Fruit fly (Drosophila melanogaster) whole organism, embryonic: ENCODE data around the gene CG42514.

Experiments used
- CG10366 ChIP-seq: fragments of 200-800 bp; sonication (Bioruptor generic); IDR thresholded peaks from 2 replicates; pipeline ENCODE4 v1.3.6; 2022; ENCODE audit warnings: missing biosample characterization, missing genetic modification characterization
- CG11504 ChIP-seq: fragments of 200-800 bp; sonication (Bioruptor generic); optimal IDR thresholded peaks from 3 replicates; lab custom pipeline; 2019; ENCODE audit warnings: missing biosample characterization, mild to moderate bottlenecking, missing genetic modification characterization, moderate library complexity
- CG11695 ChIP-seq: fragments of 200-800 bp; sonication (Bioruptor generic); IDR thresholded peaks from 3 replicates; pipeline ENCODE4 v1.3.6; 2022; ENCODE audit warnings: missing biosample characterization, missing genetic modification characterization
- CG13624 ChIP-seq: fragments of 200-800 bp; sonication (Bioruptor generic); optimal IDR thresholded peaks from 2 replicates; lab custom pipeline; 2016; ENCODE audit warnings: missing biosample characterization, missing genetic modification characterization
- CG15073 ChIP-seq: fragments of 200-800 bp; sonication (Bioruptor generic); optimal IDR thresholded peaks from 2 replicates; lab custom pipeline; 2016; ENCODE audit warnings: missing biosample characterization, missing genetic modification characterization
- CG16779 ChIP-seq: fragments of 200-800 bp; sonication (Bioruptor generic); IDR thresholded peaks from 2 replicates; pipeline ENCODE4 v1.3.6; 2022; ENCODE audit warnings: missing biosample characterization, missing genetic modification characterization
- CG17385 ChIP-seq: fragments of 200-800 bp; sonication (Bioruptor generic); optimal IDR thresholded peaks from 3 replicates; lab custom pipeline; 2018; ENCODE audit warnings: missing biosample characterization, mild to moderate bottlenecking, missing genetic modification characterization
- CG18476 ChIP-seq: fragments of 200-800 bp; sonication (Bioruptor generic); optimal IDR thresholded peaks from 2 replicates; lab custom pipeline; 2016; ENCODE audit warnings: missing biosample characterization, mild to moderate bottlenecking, missing genetic modification characterization
- CG2199 ChIP-seq: fragments of 200-800 bp; sonication (Bioruptor generic); IDR thresholded peaks from 3 replicates; pipeline ENCODE4 v1.3.6; 2022; ENCODE audit warnings: missing biosample characterization, missing genetic modification characterization
- CG2678 ChIP-seq: fragments of 200-800 bp; sonication (Bioruptor generic); optimal IDR thresholded peaks from 3 replicates; lab custom pipeline; 2019; ENCODE audit warnings: missing biosample characterization, mild to moderate bottlenecking, missing genetic modification characterization, moderate library complexity
- CG2712 ChIP-seq: fragments of 200-800 bp; optimal IDR thresholded peaks from 3 replicates; lab custom pipeline; 2019; ENCODE audit warnings: missing biosample characterization, mild to moderate bottlenecking, missing genetic modification characterization, moderate library complexity
- CG32767 ChIP-seq: fragments of 200-800 bp; sonication (Bioruptor generic); IDR thresholded peaks from 2 replicates; pipeline ENCODE4 v1.3.6; 2022; ENCODE audit warnings: missing biosample characterization, missing genetic modification characterization
- CG34422 ChIP-seq: fragments of 200-800 bp; sonication (Bioruptor generic); IDR thresholded peaks from 3 replicates; pipeline ENCODE4 v1.3.6; 2022; ENCODE audit warnings: missing biosample characterization, missing genetic modification characterization
- CG8924 ChIP-seq: fragments of 200-800 bp; optimal IDR thresholded peaks from 3 replicates; lab custom pipeline; 2019; ENCODE audit warnings: missing biosample characterization, mild to moderate bottlenecking, missing genetic modification characterization, moderate library complexity
- D19A ChIP-seq: fragments of 200-800 bp; optimal IDR thresholded peaks from 3 replicates; lab custom pipeline; 2019; ENCODE audit warnings: missing biosample characterization, mild to moderate bottlenecking, missing genetic modification characterization, moderate library complexity
- D19B ChIP-seq: fragments of 200-800 bp; sonication (Bioruptor generic); optimal IDR thresholded peaks from 2 replicates; lab custom pipeline; 2017; ENCODE audit warnings: missing biosample characterization, mild to moderate bottlenecking, missing genetic modification characterization
- Fer2 ChIP-seq: fragments of 200-800 bp; sonication (Bioruptor generic); optimal IDR thresholded peaks from 2 replicates; lab custom pipeline; 2018; ENCODE audit warnings: missing biosample characterization, mild to moderate bottlenecking, missing genetic modification characterization, moderate library complexity
- HLHmδ ChIP-seq: fragments of 200-800 bp; sonication (Bioruptor generic); optimal IDR thresholded peaks from 2 replicates; lab custom pipeline; 2018; ENCODE audit warnings: missing biosample characterization, mild to moderate bottlenecking, missing genetic modification characterization, moderate library complexity
- Hmr ChIP-seq: fragments of 200-800 bp; sonication (Bioruptor generic); optimal IDR thresholded peaks from 3 replicates; lab custom pipeline; 2017; ENCODE audit warnings: mild to moderate bottlenecking, missing biosample characterization, missing genetic modification reagents, missing genetic modification characterization
- Med ChIP-seq: fragments of 200-800 bp; sonication (Bioruptor generic); peaks from one replicate; lab custom pipeline; 2016; ENCODE audit warnings: missing biosample characterization, missing genetic modification characterization, mild to moderate bottlenecking, inconsistent platforms, moderate library complexity
- PHDP ChIP-seq: fragments of 200-800 bp; sonication (Bioruptor generic); optimal IDR thresholded peaks from 3 replicates; lab custom pipeline; 2018; ENCODE audit warnings: missing biosample characterization, mild to moderate bottlenecking, missing genetic modification characterization, moderate library complexity
- Taf1 ChIP-seq: fragments of 200-800 bp; sonication (Bioruptor generic); IDR thresholded peaks from 2 replicates; pipeline ENCODE4 v1.3.6; 2022; ENCODE audit warnings: missing biosample characterization, missing genetic modification characterization
- abd-A ChIP-seq: fragments of 200-800 bp; sonication (Bioruptor generic); optimal IDR thresholded peaks from 3 replicates; lab custom pipeline; 2019; ENCODE audit warnings: missing biosample characterization, mild to moderate bottlenecking, missing genetic modification characterization, moderate library complexity
- bcd ChIP-seq: fragments of 200-800 bp; sonication (Bioruptor generic); optimal IDR thresholded peaks from 2 replicates; lab custom pipeline; 2017; ENCODE audit warnings: missing biosample characterization, mild to moderate bottlenecking, missing genetic modification characterization
- chinmo ChIP-seq: fragments of 200-800 bp; sonication (Bioruptor generic); IDR thresholded peaks from 4 replicates; pipeline ENCODE4 v1.3.6; 2022; ENCODE audit warnings: missing biosample characterization, missing genetic modification characterization; ENCODE audit not compliant: partially characterized antibody
- corto ChIP-seq: fragments of 200-800 bp; sonication (Bioruptor generic); optimal IDR thresholded peaks from 2 replicates; lab custom pipeline; 2016; ENCODE audit warnings: missing biosample characterization, mild to moderate bottlenecking, missing genetic modification characterization, moderate library complexity
- dm ChIP-seq: fragments of 200-800 bp; sonication (Bioruptor generic); optimal IDR thresholded peaks from 3 replicates; lab custom pipeline; 2016; ENCODE audit warnings: missing biosample characterization, missing genetic modification characterization
- dmrt11E ChIP-seq: fragments of 200-800 bp; sonication (Bioruptor generic); optimal IDR thresholded peaks from 3 replicates; lab custom pipeline; 2018; ENCODE audit warnings: missing biosample characterization, mild to moderate bottlenecking, missing genetic modification characterization, moderate library complexity
- ems ChIP-seq: fragments of 200-800 bp; sonication (Bioruptor generic); optimal IDR thresholded peaks from 3 replicates; lab custom pipeline; 2016; ENCODE audit warnings: missing biosample characterization, missing genetic modification characterization
- gem ChIP-seq: fragments of 200-800 bp; sonication (Bioruptor generic); optimal IDR thresholded peaks from 2 replicates; lab custom pipeline; 2019; ENCODE audit warnings: missing biosample characterization, mild to moderate bottlenecking, missing genetic modification characterization, moderate library complexity
- hkb ChIP-seq, 2 experiments: fragments of 200-800 bp in 1 of 2; fragments of >200 bp in 1 of 2; sonication (Bioruptor generic) in 1 of 2; IDR thresholded peaks in 1 of 2; optimal IDR thresholded peaks in 1 of 2; 2 replicates each; pipeline versions ENCODE4 v1.3.6 to Lab custom; 2017 to 2022; ENCODE audit warnings: missing biosample characterization in 1 of 2, missing genetic modification characterization in 1 of 2
- lbe ChIP-seq: fragments of 200-800 bp; sonication (Bioruptor generic); optimal IDR thresholded peaks from 2 replicates; lab custom pipeline; 2016; ENCODE audit warnings: missing biosample characterization, mild to moderate bottlenecking, missing genetic modification characterization
- lmd ChIP-seq: fragments of 200-800 bp; sonication (Bioruptor generic); IDR thresholded peaks from 2 replicates; pipeline ENCODE4 v1.3.6; 2022; ENCODE audit warnings: missing biosample characterization, missing genetic modification characterization
- lola ChIP-seq, 3 experiments: fragments of >200 bp in 2 of 3; fragments of 200-800 bp in 1 of 3; sonication (Bioruptor generic) in 1 of 3; optimal IDR thresholded peaks; 2 replicates each; lab custom pipeline; 2017 to 2019; ENCODE audit warnings: missing biosample characterization in 3 of 3, missing genetic modification characterization in 3 of 3, mild to moderate bottlenecking in 1 of 3, moderate library complexity in 1 of 3
- nom ChIP-seq: fragments of 200-800 bp; sonication (Bioruptor generic); optimal IDR thresholded peaks from 2 replicates; lab custom pipeline; 2017; ENCODE audit warnings: missing biosample characterization, missing genetic modification characterization, mild to moderate bottlenecking, moderate library complexity, missing genetic modification reagents
- phol ChIP-seq: fragments of 200-800 bp; sonication (Bioruptor generic); optimal IDR thresholded peaks from 3 replicates; lab custom pipeline; 2018; ENCODE audit warnings: missing biosample characterization, mild to moderate bottlenecking, missing genetic modification characterization, moderate library complexity
- ranshi ChIP-seq: fragments of 200-800 bp; sonication (Bioruptor generic); IDR thresholded peaks from 2 replicates; pipeline ENCODE4 v1.3.6; 2022; ENCODE audit warnings: missing biosample characterization, missing genetic modification characterization
- sens ChIP-seq: fragments of 200-800 bp; sonication (Bioruptor generic); peaks from one replicate; lab custom pipeline; 2016; ENCODE audit warnings: missing biosample characterization, missing genetic modification characterization
- seq ChIP-seq: fragments of 200-800 bp; sonication (Bioruptor generic); IDR thresholded peaks from 2 replicates; pipeline ENCODE4 v1.3.6; 2022; ENCODE audit warnings: missing biosample characterization, missing genetic modification characterization
- so ChIP-seq: fragments of 200-800 bp; sonication (Bioruptor generic); IDR thresholded peaks from 3 replicates; pipeline ENCODE4 v1.3.6; 2022; ENCODE audit warnings: missing biosample characterization, missing genetic modification characterization
- sqz ChIP-seq: fragments of 200-800 bp; sonication (Bioruptor generic); optimal IDR thresholded peaks from 3 replicates; lab custom pipeline; 2018; ENCODE audit warnings: missing biosample characterization, mild to moderate bottlenecking, missing genetic modification characterization
- stc ChIP-seq: fragments of 200-800 bp; sonication (Bioruptor generic); IDR thresholded peaks from 2 replicates; pipeline ENCODE4 v1.3.6; 2022; ENCODE audit warnings: missing biosample characterization, missing genetic modification characterization
- wek ChIP-seq: fragments of 200-800 bp; sonication (Bioruptor generic); optimal IDR thresholded peaks from 3 replicates; lab custom pipeline; 2018; ENCODE audit warnings: missing biosample characterization, mild to moderate bottlenecking, missing genetic modification characterization, moderate library complexity
- zen ChIP-seq: fragments of 200-800 bp; sonication (Bioruptor generic); optimal IDR thresholded peaks from 3 replicates; lab custom pipeline; 2018; ENCODE audit warnings: missing biosample characterization, mild to moderate bottlenecking, missing genetic modification characterization, moderate library complexity
- zfh1 ChIP-seq: fragments of 200-800 bp; sonication (Bioruptor generic); IDR thresholded peaks from 3 replicates; pipeline ENCODE4 v1.3.6; 2022; ENCODE audit warnings: missing biosample characterization, missing genetic modification characterization

Gene CG42514

dm6 chr3L:16478608-16479203 lies 17.3 kb downstream of the CG42514 start (continued):
- no peak for TF ChIP-seq wek
- TF ChIP-seq PHDP, result no peak
- no peak for TF ChIP-seq CG16779
- TF ChIP-seq zen (tag; lab: Kevin White, UChicago), result no peak
- TF ChIP-seq Taf1 (GFP tag; lab: Robert Waterston, UW), result no peak
- no peak for TF ChIP-seq ranshi
- no peak for TF ChIP-seq bcd (GFP tag; lab: Kevin White, UChicago)
- no peak for TF ChIP-seq CG11695 (GFP tag; lab: Robert Waterston, UW)
- TF ChIP-seq abd-A (tag; lab: Kevin White, UChicago), result peak; percentile 9
- no peak for TF ChIP-seq Fer2 (tag; lab: Kevin White, UChicago)
- peak; percentile 48 for TF ChIP-seq D19B (GFP tag; lab: Kevin White, UChicago)
- TF ChIP-seq so, result 0 out of 3 replicates have a peak, but pooled peaks have one; percentile 27

dm6 chr3L:16477730-16478129 lies 18.3 kb downstream of the CG42514 start:
- peak; percentile 33 for TF ChIP-seq sqz (GFP tag; lab: Kevin White, UChicago)
- TF ChIP-seq Hmr (GFP tag; lab: Kevin White, UChicago), result peak; percentile 10
- TF ChIP-seq seq (GFP tag; lab: Robert Waterston, UW), result 0 out of 2 replicates have a peak, but pooled peaks have one; percentile 26
- TF ChIP-seq sens (GFP tag; lab: Kevin White, UChicago), result peak; percentile 63
- TF ChIP-seq nom (GFP tag; lab: Kevin White, UChicago), result peak; percentile 9
- no peak for TF ChIP-seq CG18476 (GFP tag; lab: Kevin White, UChicago)
- 0 out of 3 replicates have a peak, but pooled peaks have one; percentile 18 for TF ChIP-seq CG34422 (GFP tag; lab: Robert Waterston, UW)
- no peak for TF ChIP-seq hkb (optimal IDR thresholded peaks at IDR 0.05; lab: Kevin White, UChicago)
- TF ChIP-seq hkb (GFP tag; IDR thresholded peaks at IDR 0.05; lab: Robert Waterston, UW), result peak; percentile 39; the same call in 1 of the 2 replicates
- TF ChIP-seq stc, result peak; percentile 23; the same call in 1 of the 2 replicates
- peak; percentile 45 for TF ChIP-seq Med
- TF ChIP-seq zfh1, result 0 out of 3 replicates have a peak, but pooled peaks have one; percentile 26
- no peak for TF ChIP-seq lmd (GFP tag; lab: Robert Waterston, UW)
- TF ChIP-seq CG17385 (GFP tag; lab: Kevin White, UChicago), result peak; percentile 31
- TF ChIP-seq CG13624 (GFP tag; lab: Kevin White, UChicago), result no peak
- 0 out of 4 replicates have a peak, but pooled peaks have one; percentile 20 for TF ChIP-seq chinmo

dm6 chr3L:16477134-16477702 lies 18.8 kb downstream of the CG42514 start:
- peak; percentile 71; the same call in 1 of the 3 replicates for TF ChIP-seq CG2199
- peak; percentile 92 for TF ChIP-seq CG11504 (tag; lab: Kevin White, UChicago)
- no peak for TF ChIP-seq seq (GFP tag; lab: Robert Waterston, UW)
- TF ChIP-seq, all 482 proteins: peak for 2

dm6 chr3L:16476709-16477119 lies 19.3 kb downstream of the CG42514 start:
- peak; percentile 9 for TF ChIP-seq CG8924
- peak in 1 of 3 experiments; percentile 38 for TF ChIP-seq lola (GFP tag; optimal IDR thresholded peaks at IDR 0.05; lab: Kevin White, UChicago)
- peak; percentile 15 for TF ChIP-seq phol (tag; lab: Kevin White, UChicago)
- TF ChIP-seq gem (tag; lab: Kevin White, UChicago), result peak; percentile 54
- TF ChIP-seq dm (GFP tag; lab: Kevin White, UChicago), result no peak
- TF ChIP-seq D19A (tag; lab: Kevin White, UChicago), result peak; percentile 94
- no peak for TF ChIP-seq ems
- TF ChIP-seq corto (GFP tag; lab: Kevin White, UChicago), result peak; percentile 46
- no peak for TF ChIP-seq CG10366 (GFP tag; lab: Robert Waterston, UW)
- TF ChIP-seq lbe (GFP tag; lab: Kevin White, UChicago), result peak; percentile 4
- TF ChIP-seq CG32767 (GFP tag; lab: Robert Waterston, UW), result no peak
- peak; percentile 26 for TF ChIP-seq CG2678 (tag; lab: Kevin White, UChicago)
- no peak for TF ChIP-seq HLHmδ
- TF ChIP-seq nom (GFP tag; lab: Kevin White, UChicago), result peak; percentile 62
- TF ChIP-seq CG15073 (GFP tag; lab: Kevin White, UChicago), result no peak
- TF ChIP-seq dmrt11E (tag; lab: Kevin White, UChicago), result peak; percentile 37
- TF ChIP-seq CG2712 (tag; lab: Kevin White, UChicago), result no peak
